Worm (Caenorhabditis elegans): ENCODE measurements around the gene F09F9.2.

ce11 chrX:4079264-4079663 is 32.0 kb downstream of the F09F9.2 start, which contains the start of gene T06F4.1:
- TF ChIP-seq B0310.2 (tag; optimal IDR thresholded peaks at IDR 0.05), result no peak
- TF ChIP-seq F13C5.2 (tag; optimal IDR thresholded peaks at IDR 0.05), result no peak
- TF ChIP-seq ama-1 (optimal IDR thresholded peaks at IDR 0.05), result no peak
- no peak for TF ChIP-seq hnd-1 (tag; optimal IDR thresholded peaks at IDR 0.05)
- TF ChIP-seq hmbx-1 (tag; optimal IDR thresholded peaks at IDR 0.05), result no peak
- TF ChIP-seq ets-7 (tag; optimal IDR thresholded peaks at IDR 0.05), result no peak
- no peak for TF ChIP-seq tbx-37 (GFP tag; conservative IDR thresholded peaks at IDR 0.05)
- TF ChIP-seq pes-1 (GFP tag; IDR thresholded peaks at IDR 0.05), result no peak

Measured in whole organism, early embryonic.